Fruit fly (Drosophila melanogaster) whole organism, embryonic: Measurements from ENCODE around the gene CG14958.

Experiments used
- B-H1 ChIP-seq: fragments of 200-800 bp; sonication (Bioruptor generic); IDR thresholded peaks from 3 replicates; pipeline ENCODE4 v1.3.6; 2022; ENCODE audit warnings: missing biosample characterization, missing genetic modification characterization
- BEAF-32 ChIP-seq: fragments of 200-800 bp; sonication (Bioruptor generic); optimal IDR thresholded peaks from 3 replicates; lab custom pipeline; 2017; ENCODE audit warnings: missing biosample characterization, missing genetic modification characterization, mild to moderate bottlenecking, moderate library complexity, missing genetic modification reagents
- Bdp1 ChIP-seq: fragments of 200-800 bp; sonication (Bioruptor generic); optimal IDR thresholded peaks from 3 replicates; lab custom pipeline; 2016; ENCODE audit warnings: missing biosample characterization, missing genetic modification characterization
- CG10366 ChIP-seq: fragments of 200-800 bp; sonication (Bioruptor generic); IDR thresholded peaks from 2 replicates; pipeline ENCODE4 v1.3.6; 2022; ENCODE audit warnings: missing biosample characterization, missing genetic modification characterization
- CG11247 ChIP-seq: fragments of 200-800 bp; sonication (Bioruptor generic); IDR thresholded peaks from 2 replicates; pipeline ENCODE4 v1.3.6; 2022; ENCODE audit warnings: missing biosample characterization, missing genetic modification characterization
- CG13424 ChIP-seq: fragments of 200-800 bp; sonication (Bioruptor generic); optimal IDR thresholded peaks from 2 replicates; lab custom pipeline; 2019; ENCODE audit warnings: missing biosample characterization, mild to moderate bottlenecking, missing genetic modification characterization, moderate library complexity
- CG14014 ChIP-seq: fragments of 200-800 bp; sonication (Bioruptor generic); IDR thresholded peaks from 2 replicates; pipeline ENCODE4 v1.3.6; 2022; ENCODE audit warnings: missing biosample characterization, missing genetic modification characterization
- CG14441 ChIP-seq: fragments of 200-800 bp; sonication (Bioruptor generic); IDR thresholded peaks from 2 replicates; pipeline ENCODE4 v1.3.6; 2022; ENCODE audit warnings: missing biosample characterization, missing genetic modification characterization
- CG15601 ChIP-seq: fragments of 200-800 bp; sonication (Bioruptor generic); optimal IDR thresholded peaks from 3 replicates; lab custom pipeline; 2019; ENCODE audit warnings: missing biosample characterization, mild to moderate bottlenecking, missing genetic modification characterization, moderate library complexity
- CG17328 ChIP-seq: fragments of 200-800 bp; sonication (Bioruptor generic); IDR thresholded peaks from 2 replicates; pipeline ENCODE4 v1.3.6; 2022; ENCODE audit warnings: missing biosample characterization, missing genetic modification characterization
- CG17612 ChIP-seq: fragments of 200-800 bp; sonication (Bioruptor generic); IDR thresholded peaks from 2 replicates; pipeline ENCODE4 v1.3.6; 2022; ENCODE audit warnings: missing biosample characterization, missing genetic modification characterization
- CG2875 ChIP-seq: fragments of 200-800 bp; sonication (Bioruptor generic); optimal IDR thresholded peaks from 2 replicates; lab custom pipeline; 2017; ENCODE audit warnings: missing biosample characterization, mild to moderate bottlenecking, missing genetic modification characterization, missing genetic modification reagents
- CG42726 ChIP-seq: fragments of 200-800 bp; sonication (Bioruptor generic); IDR thresholded peaks from 2 replicates; pipeline ENCODE4 v1.3.6; 2022; ENCODE audit warnings: missing biosample characterization, missing genetic modification characterization; ENCODE audit not compliant: partially characterized antibody
- CG43689 ChIP-seq: fragments of 200-800 bp; sonication (Bioruptor generic); IDR thresholded peaks from 2 replicates; pipeline ENCODE4 v1.3.6; 2022; ENCODE audit warnings: missing biosample characterization, missing genetic modification characterization
- CG4854 ChIP-seq: fragments of 200-800 bp; sonication (Bioruptor generic); optimal IDR thresholded peaks from 2 replicates; lab custom pipeline; 2016; ENCODE audit warnings: missing biosample characterization, missing genetic modification characterization, inconsistent platforms
- CG5245 ChIP-seq: fragments of 200-800 bp; sonication (Bioruptor generic); optimal IDR thresholded peaks from 3 replicates; lab custom pipeline; 2016; ENCODE audit warnings: missing biosample characterization, missing genetic modification characterization
- CG5953 ChIP-seq: fragments of 200-800 bp; sonication (Bioruptor generic); IDR thresholded peaks from 2 replicates; pipeline ENCODE4 v1.3.6; 2022; ENCODE audit warnings: missing biosample characterization, missing genetic modification characterization
- CG6654 ChIP-seq: fragments of 200-800 bp; sonication (Bioruptor generic); optimal IDR thresholded peaks from 2 replicates; lab custom pipeline; 2017; ENCODE audit warnings: missing biosample characterization, mild to moderate bottlenecking, missing genetic modification characterization
- CG8478 ChIP-seq: fragments of >200 bp; optimal IDR thresholded peaks from 2 replicates; lab custom pipeline; 2018
- CG8944 ChIP-seq: fragments of 200-800 bp; sonication (Bioruptor generic); optimal IDR thresholded peaks from 3 replicates; lab custom pipeline; 2016; ENCODE audit warnings: missing biosample characterization, missing genetic modification characterization
- CG9817 ChIP-seq: fragments of 200-800 bp; sonication (Bioruptor generic); optimal IDR thresholded peaks from 2 replicates; lab custom pipeline; 2018; ENCODE audit warnings: missing biosample characterization, mild to moderate bottlenecking, missing genetic modification characterization, moderate library complexity
- CTCF ChIP-seq: fragments of 200-800 bp; sonication (Bioruptor generic); optimal IDR thresholded peaks from 2 replicates; lab custom pipeline; 2017; ENCODE audit warnings: missing biosample characterization, mild to moderate bottlenecking, missing genetic modification characterization, moderate library complexity
- Chrac-16 ChIP-seq: fragments of 200-800 bp; sonication (Bioruptor generic); optimal IDR thresholded peaks from 3 replicates; lab custom pipeline; 2016; ENCODE audit warnings: missing biosample characterization, missing genetic modification characterization
- Dad ChIP-seq: fragments of 200-800 bp; sonication (Bioruptor generic); optimal IDR thresholded peaks from 3 replicates; lab custom pipeline; 2016; ENCODE audit warnings: missing biosample characterization, missing genetic modification characterization
- Ets97D ChIP-seq: fragments of 200-800 bp; sonication (Bioruptor generic); optimal IDR thresholded peaks from 3 replicates; lab custom pipeline; 2016; ENCODE audit warnings: missing biosample characterization, missing genetic modification characterization
- Fer1 ChIP-seq: fragments of 200-800 bp; sonication (Bioruptor generic); optimal IDR thresholded peaks from 2 replicates; lab custom pipeline; 2017; ENCODE audit warnings: missing biosample characterization, mild to moderate bottlenecking, missing genetic modification characterization
- HmgZ ChIP-seq: fragments of 200-800 bp; sonication (Bioruptor generic); optimal IDR thresholded peaks from 2 replicates; lab custom pipeline; 2018; ENCODE audit warnings: missing biosample characterization, mild to moderate bottlenecking, missing genetic modification characterization
- Kr ChIP-seq: fragments of 200-800 bp; sonication (Bioruptor generic); optimal IDR thresholded peaks from 2 replicates; lab custom pipeline; 2017; ENCODE audit warnings: missing biosample characterization, mild to moderate bottlenecking, missing genetic modification characterization
- Lhr ChIP-seq: fragments of 200-800 bp; sonication (Bioruptor generic); optimal IDR thresholded peaks from 3 replicates; lab custom pipeline; 2017; ENCODE audit warnings: mild to moderate bottlenecking, missing biosample characterization, missing genetic modification reagents, missing genetic modification characterization
- NFAT ChIP-seq: fragments of 200-800 bp; sonication (Bioruptor generic); IDR thresholded peaks from 2 replicates; pipeline ENCODE4 v1.3.6; 2022; ENCODE audit warnings: missing biosample characterization, missing genetic modification characterization
- NfI ChIP-seq: fragments of 200-800 bp; sonication (Bioruptor generic); optimal IDR thresholded peaks from 3 replicates; lab custom pipeline; 2018; ENCODE audit warnings: missing biosample characterization, mild to moderate bottlenecking, missing genetic modification characterization, moderate library complexity
- PHDP ChIP-seq: fragments of 200-800 bp; sonication (Bioruptor generic); optimal IDR thresholded peaks from 3 replicates; lab custom pipeline; 2018; ENCODE audit warnings: missing biosample characterization, mild to moderate bottlenecking, missing genetic modification characterization, moderate library complexity
- Rx ChIP-seq: fragments of 200-800 bp; sonication (Bioruptor generic); IDR thresholded peaks from 2 replicates; pipeline ENCODE4 v1.3.6; 2022; ENCODE audit warnings: missing biosample characterization, missing genetic modification characterization
- Vsx1 ChIP-seq: fragments of 200-800 bp; sonication (Bioruptor generic); optimal IDR thresholded peaks from 2 replicates; lab custom pipeline; 2017; ENCODE audit warnings: missing biosample characterization, mild to moderate bottlenecking, missing genetic modification characterization, missing genetic modification reagents
- al ChIP-seq: fragments of 200-800 bp; sonication (Bioruptor generic); IDR thresholded peaks from 2 replicates; pipeline ENCODE4 v1.3.6; 2022; ENCODE audit warnings: missing biosample characterization, missing genetic modification characterization
- ap ChIP-seq: fragments of 200-800 bp; sonication (Bioruptor generic); IDR thresholded peaks from 2 replicates; pipeline ENCODE4 v1.3.6; 2022; ENCODE audit warnings: missing biosample characterization, missing genetic modification characterization
- ci ChIP-seq: fragments of 200-800 bp; sonication (Bioruptor generic); IDR thresholded peaks from 3 replicates; pipeline ENCODE4 v1.3.6; 2022; ENCODE audit warnings: missing biosample characterization, missing genetic modification characterization
- corto ChIP-seq: fragments of 200-800 bp; sonication (Bioruptor generic); optimal IDR thresholded peaks from 2 replicates; lab custom pipeline; 2016; ENCODE audit warnings: missing biosample characterization, mild to moderate bottlenecking, missing genetic modification characterization, moderate library complexity
- da ChIP-seq: fragments of 200-800 bp; sonication (Bioruptor generic); optimal IDR thresholded peaks from 2 replicates; lab custom pipeline; 2016; ENCODE audit warnings: missing biosample characterization, missing genetic modification characterization
- en ChIP-seq: fragments of 200-800 bp; sonication (Bioruptor generic); optimal IDR thresholded peaks from 2 replicates; lab custom pipeline; 2016; ENCODE audit warnings: missing biosample characterization, missing genetic modification characterization
- fd96Cb ChIP-seq: fragments of 200-800 bp; sonication (Bioruptor generic); optimal IDR thresholded peaks from 2 replicates; lab custom pipeline; 2018; ENCODE audit warnings: missing biosample characterization, mild to moderate bottlenecking, missing genetic modification characterization, moderate library complexity
- fu2 ChIP-seq: fragments of 200-800 bp; sonication (Bioruptor generic); optimal IDR thresholded peaks from 2 replicates; lab custom pipeline; 2016; ENCODE audit warnings: missing biosample characterization, missing genetic modification characterization
- gfzf ChIP-seq: fragments of 200-800 bp; sonication (Bioruptor generic); optimal IDR thresholded peaks from 2 replicates; lab custom pipeline; 2016; ENCODE audit warnings: missing biosample characterization, mild to moderate bottlenecking, missing genetic modification characterization, moderate library complexity
- gsb ChIP-seq: fragments of 200-800 bp; sonication (Bioruptor generic); IDR thresholded peaks from 2 replicates; pipeline ENCODE4 v1.3.6; 2022; ENCODE audit warnings: missing biosample characterization, missing genetic modification characterization
- h ChIP-seq: fragments of >200 bp; optimal IDR thresholded peaks from 2 replicates; lab custom pipeline; 2017
- jigr1 ChIP-seq: fragments of 200-800 bp; sonication (Bioruptor generic); IDR thresholded peaks from 3 replicates; pipeline ENCODE4 v1.3.6; 2022; ENCODE audit warnings: missing biosample characterization, missing genetic modification characterization
- lab ChIP-seq: fragments of 200-800 bp; sonication (Bioruptor generic); optimal IDR thresholded peaks from 3 replicates; lab custom pipeline; 2017; ENCODE audit warnings: missing biosample characterization, missing genetic modification characterization, mild to moderate bottlenecking, moderate library complexity, missing genetic modification reagents
- nau ChIP-seq: fragments of 200-800 bp; sonication (Bioruptor generic); optimal IDR thresholded peaks from 3 replicates; lab custom pipeline; 2017; ENCODE audit warnings: missing biosample characterization, mild to moderate bottlenecking, missing genetic modification characterization, missing genetic modification reagents
- nerfin-2 ChIP-seq: fragments of 200-800 bp; sonication (Bioruptor generic); IDR thresholded peaks from 2 replicates; pipeline ENCODE4 v1.3.6; 2022; ENCODE audit warnings: missing biosample characterization, missing genetic modification characterization; ENCODE audit not compliant: partially characterized antibody
- row ChIP-seq: fragments of 200-800 bp; sonication (Bioruptor generic); IDR thresholded peaks from 3 replicates; pipeline ENCODE4 v1.3.6; 2022; ENCODE audit warnings: missing biosample characterization, missing genetic modification characterization
- run ChIP-seq: fragments of 200-800 bp; sonication (Bioruptor generic); optimal IDR thresholded peaks from 3 replicates; lab custom pipeline; 2018; ENCODE audit warnings: missing biosample characterization, mild to moderate bottlenecking, missing genetic modification characterization
- sqz ChIP-seq: fragments of 200-800 bp; sonication (Bioruptor generic); optimal IDR thresholded peaks from 3 replicates; lab custom pipeline; 2018; ENCODE audit warnings: missing biosample characterization, mild to moderate bottlenecking, missing genetic modification characterization
- tup ChIP-seq: fragments of 200-800 bp; sonication (Bioruptor generic); optimal IDR thresholded peaks from 2 replicates; lab custom pipeline; 2016; ENCODE audit warnings: missing biosample characterization, mild to moderate bottlenecking, missing genetic modification characterization, moderate library complexity
- vfl ChIP-seq: fragments of 200-800 bp; sonication (Bioruptor generic); optimal IDR thresholded peaks from 2 replicates; lab custom pipeline; 2016; ENCODE audit warnings: missing biosample characterization, missing genetic modification characterization

The CG14958 gene

DNA sequence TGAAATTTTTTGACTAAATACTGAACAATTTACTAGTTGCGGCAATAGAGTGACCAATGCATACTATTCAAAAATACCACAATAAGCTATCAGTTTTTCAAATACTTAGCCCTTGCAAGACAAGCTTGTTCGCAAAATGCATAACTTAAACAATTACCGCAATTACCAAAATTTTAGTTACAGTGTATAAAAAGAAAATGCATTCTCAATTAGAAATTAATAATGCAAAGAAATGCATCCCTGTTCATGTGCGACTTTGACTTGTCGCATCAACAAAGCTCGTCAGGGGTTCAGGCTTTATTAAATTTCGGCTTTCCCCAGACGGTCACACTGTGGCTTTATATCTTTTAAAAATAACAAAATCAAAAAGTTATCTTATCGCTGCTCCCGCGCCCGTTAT, 29.1 kb downstream of the CG14958 start, which contains the start of the genes hob and nSMase (continued):
- TF ChIP-seq vfl (GFP tag; lab: Kevin White, UChicago) (no peak), al (GFP tag; lab: Robert Waterston, UW) (no peak), Rx (no peak), fd96Cb (no peak), jigr1 (GFP tag; lab: Robert Waterston, UW) (no peak), CG4854 (GFP tag; lab: Kevin White, UChicago) (no peak), gsb (GFP tag; lab: Robert Waterston, UW) (no peak), Ets97D (peak; percentile 59), CG11247 (no peak), CG8478 (lab: Kevin White, UChicago) (no peak), CG14014 (GFP tag; lab: Robert Waterston, UW) (no peak), fu2 (no peak), CG6654 (GFP tag; lab: Kevin White, UChicago) (no peak), ci (GFP tag; lab: Robert Waterston, UW) (no peak), CG14441 (no peak), NfI (GFP tag; lab: Kevin White, UChicago) (no peak), CG5245 (no peak), Fer1 (GFP tag; lab: Kevin White, UChicago) (no peak), CG15601 (tag; lab: Kevin White, UChicago) (no peak), B-H1 (GFP tag; lab: Robert Waterston, UW) (no peak), en (no peak), CG17328 (GFP tag; lab: Robert Waterston, UW) (no peak), CG17612 (GFP tag; lab: Robert Waterston, UW) (no peak), Dad (no peak), sqz (GFP tag; lab: Kevin White, UChicago) (no peak), Bdp1 (GFP tag; lab: Kevin White, UChicago) (no peak), BEAF-32 (GFP tag; lab: Kevin White, UChicago) (peak; percentile 42), gfzf (GFP tag; lab: Kevin White, UChicago) (peak; percentile 95), lab (GFP tag; lab: Kevin White, UChicago) (no peak), HmgZ (tag; lab: Kevin White, UChicago) (peak; percentile 12), NFAT (GFP tag; lab: Robert Waterston, UW) (no peak), CG10366 (GFP tag; lab: Robert Waterston, UW) (no peak), h (lab: Kevin White, UChicago) (no peak), Chrac-16 (GFP tag; lab: Kevin White, UChicago) (no peak), row (GFP tag; lab: Robert Waterston, UW) (peak; percentile 44), run (no peak), CG42726 (GFP tag; lab: Robert Waterston, UW) (no peak), PHDP (tag; lab: Kevin White, UChicago) (no peak), CG8944 (GFP tag; lab: Kevin White, UChicago) (no peak), da (no peak), CG2875 (GFP tag; lab: Kevin White, UChicago) (no peak), CG9817 (tag; lab: Kevin White, UChicago) (no peak), ap (GFP tag; lab: Robert Waterston, UW) (no peak), nau (GFP tag; lab: Kevin White, UChicago) (no peak), CTCF (GFP tag; lab: Kevin White, UChicago) (no peak), CG43689 (GFP tag; lab: Robert Waterston, UW) (no peak), tup (GFP tag; lab: Kevin White, UChicago) (no peak), corto (no peak), CG13424 (tag; lab: Kevin White, UChicago) (no peak), nerfin-2 (GFP tag; lab: Robert Waterston, UW) (no peak), Kr (GFP tag; lab: Kevin White, UChicago) (no peak), CG5953 (GFP tag; lab: Robert Waterston, UW) (no peak), Vsx1 (GFP tag; lab: Kevin White, UChicago) (no peak), Lhr (GFP tag; lab: Kevin White, UChicago) (peak; percentile 52)
